Worm (Caenorhabditis elegans) whole organism, L4 larva: ENCODE measurements around the gene M110.10.
A peak's percentile ranks its signal among the peaks of the same experiment; 100 is the strongest.

ENCODE experiments used
- D1046.2 ChIP-seq: fragments of 200-800 bp; sonication (Bioruptor generic); IDR thresholded peaks from 2 replicates; pipeline ENCODE4 v1.3.6; 2022; ENCODE audit warnings: missing genetic modification characterization, missing compliant biosample characterization
- F10B5.3 ChIP-seq: sonication (generic microtip); optimal IDR thresholded peaks from 2 replicates; lab custom pipeline; 2016; ENCODE audit warnings: mild to moderate bottlenecking, missing genetic modification characterization, missing compliant biosample characterization
- F26F4.8 ChIP-seq: fragments of 200-800 bp; sonication (Bioruptor generic); conservative IDR thresholded peaks from 2 replicates; pipeline ENCODE4 v1.3.6; 2022; ENCODE audit warnings: missing genetic modification characterization, missing compliant biosample characterization
- F49E8.2 ChIP-seq: sonication (generic microtip); optimal IDR thresholded peaks from 2 replicates; lab custom pipeline; 2016; ENCODE audit warnings: missing compliant biosample characterization, mild to moderate bottlenecking, missing genetic modification characterization, borderline replicate concordance
- Y48G9A.11 ChIP-seq: fragments of 200-800 bp; sonication (Bioruptor generic); IDR thresholded peaks from 2 replicates; pipeline ENCODE4 v1.3.6; 2022; ENCODE audit warnings: missing genetic modification reagents, missing genetic modification characterization, missing compliant biosample characterization
- ZK337.2 ChIP-seq: fragments of 200-800 bp; sonication (Bioruptor generic); IDR thresholded peaks from 2 replicates; pipeline ENCODE4 v1.3.6; 2022; ENCODE audit warnings: missing genetic modification reagents, missing genetic modification characterization, missing compliant biosample characterization
- ZK546.5 ChIP-seq, 2 experiments: sonication (generic microtip); optimal IDR thresholded peaks; 2 replicates each; lab custom pipeline; 2017; ENCODE audit warnings: missing biosample characterization in 2 of 2, missing genetic modification characterization in 2 of 2
- aha-1 ChIP-seq: fragments of 150-350 bp; peaks from one replicate; lab custom pipeline; 2014; ENCODE audit warnings: missing biosample characterization, missing genetic modification characterization
- attf-4 ChIP-seq: sonication (generic microtip); optimal IDR thresholded peaks from 3 replicates; lab custom pipeline; 2017; ENCODE audit warnings: missing biosample characterization, missing genetic modification characterization
- ceh-44 ChIP-seq: fragments of 200-800 bp; sonication (Bioruptor generic); IDR thresholded peaks from 2 replicates; pipeline ENCODE4 v1.3.6; 2022; ENCODE audit warnings: missing genetic modification reagents, missing genetic modification characterization, missing compliant biosample characterization
- ceh-82 ChIP-seq: sonication (generic microtip); optimal IDR thresholded peaks from 2 replicates; lab custom pipeline; 2017; ENCODE audit warnings: missing biosample characterization, missing genetic modification characterization
- ces-1 ChIP-seq: fragments of 150-350 bp; sonication (generic microtip); optimal IDR thresholded peaks from 4 replicates; lab custom pipeline; 2014; ENCODE audit warnings: missing biosample characterization, missing genetic modification reagents, missing genetic modification characterization
- ctbp-1 ChIP-seq: fragments of 200-800 bp; sonication (Bioruptor generic); IDR thresholded peaks from 2 replicates; pipeline ENCODE4 v1.3.6; 2022; ENCODE audit warnings: missing genetic modification reagents, missing genetic modification characterization, missing compliant biosample characterization
- daf-12 ChIP-seq: fragments of 150-350 bp; optimal IDR thresholded peaks from 2 replicates; lab custom pipeline; 2014; ENCODE audit warnings: missing biosample characterization, missing genetic modification reagents, missing genetic modification characterization
- daf-19 ChIP-seq: fragments of 200-800 bp; sonication (Bioruptor generic); conservative IDR thresholded peaks from 2 replicates; pipeline ENCODE4 v1.3.6; 2022; ENCODE audit warnings: missing genetic modification characterization, missing compliant biosample characterization
- daf-8 ChIP-seq: fragments of 200-800 bp; sonication (Bioruptor generic); IDR thresholded peaks from 2 replicates; pipeline ENCODE4 v1.3.6; 2022; ENCODE audit warnings: missing genetic modification characterization, missing compliant biosample characterization
- dmd-9 ChIP-seq: fragments of 200-800 bp; sonication (Bioruptor generic); IDR thresholded peaks from 2 replicates; pipeline ENCODE4 v1.3.6; 2022; ENCODE audit warnings: missing genetic modification reagents, missing genetic modification characterization, missing compliant biosample characterization
- egl-43 ChIP-seq: fragments of 200-800 bp; sonication (Bioruptor generic); IDR thresholded peaks from 2 replicates; pipeline ENCODE4 v1.3.6; 2022; ENCODE audit warnings: missing genetic modification reagents, missing genetic modification characterization, missing compliant biosample characterization
- fkh-10 ChIP-seq: fragments of 150-350 bp; optimal IDR thresholded peaks from 2 replicates; lab custom pipeline; 2014; ENCODE audit warnings: missing biosample characterization, missing genetic modification reagents, missing genetic modification characterization
- hlh-11 ChIP-seq: fragments of 200-800 bp; sonication (Bioruptor generic); optimal IDR thresholded peaks from 2 replicates; lab custom pipeline; 2018; ENCODE audit warnings: mild to moderate bottlenecking, missing genetic modification characterization, missing compliant biosample characterization
- lim-7 ChIP-seq: fragments of 200-800 bp; sonication (Bioruptor generic); IDR thresholded peaks from 2 replicates; pipeline ENCODE4 v1.3.6; 2022; ENCODE audit warnings: missing genetic modification characterization, missing compliant biosample characterization
- lsy-2 ChIP-seq, 2 experiments: fragments of 150-350 bp in 1 of 2; sonication (generic microtip) in 1 of 2; optimal IDR thresholded peaks; 2 replicates each; lab custom pipeline; 2014 to 2017; ENCODE audit warnings: missing biosample characterization in 2 of 2, missing genetic modification characterization in 2 of 2
- madf-9 ChIP-seq: fragments of 200-800 bp; sonication (Bioruptor generic); conservative IDR thresholded peaks from 2 replicates; pipeline ENCODE4 v1.3.6; 2022; ENCODE audit warnings: missing genetic modification reagents, missing genetic modification characterization, missing compliant biosample characterization
- mxl-2 ChIP-seq: fragments of 200-800 bp; sonication (Bioruptor generic); conservative IDR thresholded peaks from 2 replicates; pipeline ENCODE4 v1.3.6; 2022; ENCODE audit warnings: missing genetic modification reagents, missing genetic modification characterization, missing compliant biosample characterization
- nhr-10 ChIP-seq: fragments of 150-350 bp; optimal IDR thresholded peaks from 2 replicates; lab custom pipeline; 2014; ENCODE audit warnings: missing biosample characterization, missing genetic modification characterization
- nhr-102 ChIP-seq: sonication (generic microtip); optimal IDR thresholded peaks from 2 replicates; lab custom pipeline; 2016; ENCODE audit warnings: mild to moderate bottlenecking, missing genetic modification characterization, moderate library complexity, missing compliant biosample characterization
- nhr-28 ChIP-seq: fragments of 150-350 bp; optimal IDR thresholded peaks from 2 replicates; lab custom pipeline; 2014; ENCODE audit warnings: missing biosample characterization, missing genetic modification characterization
- nhr-42 ChIP-seq: fragments of 200-800 bp; sonication (Bioruptor generic); IDR thresholded peaks from 2 replicates; pipeline ENCODE4 v1.3.6; 2022; ENCODE audit warnings: missing genetic modification characterization, missing compliant biosample characterization
- nhr-48 ChIP-seq: sonication (generic microtip); optimal IDR thresholded peaks from 2 replicates; lab custom pipeline; 2016; ENCODE audit warnings: mild to moderate bottlenecking, missing genetic modification characterization, missing compliant biosample characterization
- nhr-76 ChIP-seq: fragments of 150-350 bp; optimal IDR thresholded peaks from 2 replicates; lab custom pipeline; 2014; ENCODE audit warnings: missing biosample characterization, missing genetic modification characterization
- nhr-77 ChIP-seq: fragments of 150-350 bp; optimal IDR thresholded peaks from 2 replicates; lab custom pipeline; 2014; ENCODE audit warnings: missing biosample characterization, missing genetic modification characterization
- pha-4 ChIP-seq, 2 experiments: fragments of 150-350 bp in 1 of 2; fragments of 200-800 bp in 1 of 2; sonication (Bioruptor generic) in 1 of 2; IDR thresholded peaks in 1 of 2; optimal IDR thresholded peaks in 1 of 2; 2 replicates each; pipeline versions ENCODE4 v1.3.6 to Lab custom; 2014 to 2022; ENCODE audit warnings: missing genetic modification characterization in 2 of 2, missing genetic modification reagents in 2 of 2, missing biosample characterization in 1 of 2, missing compliant biosample characterization in 1 of 2
- pqm-1 ChIP-seq: sonication (generic microtip); optimal IDR thresholded peaks from 2 replicates; lab custom pipeline; 2017; ENCODE audit warnings: missing biosample characterization, missing genetic modification characterization
- saeg-2 ChIP-seq: fragments of 200-800 bp; sonication (Bioruptor generic); IDR thresholded peaks from 2 replicates; pipeline ENCODE4 v1.3.6; 2022; ENCODE audit warnings: missing genetic modification reagents, missing genetic modification characterization, missing compliant biosample characterization
- set-16 ChIP-seq: fragments of 200-800 bp; sonication (Bioruptor generic); IDR thresholded peaks from 2 replicates; pipeline ENCODE4 v1.3.6; 2022; ENCODE audit warnings: missing genetic modification reagents, missing genetic modification characterization, missing compliant biosample characterization
- snpc-1.2 ChIP-seq: fragments of 200-800 bp; sonication (Bioruptor generic); IDR thresholded peaks from 2 replicates; pipeline ENCODE4 v1.3.6; 2022; ENCODE audit warnings: missing genetic modification reagents, missing genetic modification characterization, missing compliant biosample characterization
- snpc-4 ChIP-seq: fragments of 150-350 bp; optimal IDR thresholded peaks from 2 replicates; lab custom pipeline; 2014; ENCODE audit warnings: missing biosample characterization, missing genetic modification characterization
- spr-1 ChIP-seq: sonication (generic microtip); optimal IDR thresholded peaks from 2 replicates; lab custom pipeline; 2016; ENCODE audit warnings: mild to moderate bottlenecking, missing genetic modification characterization, missing compliant biosample characterization
- tra-1 ChIP-seq: fragments of 200-800 bp; sonication (Bioruptor generic); IDR thresholded peaks from 2 replicates; pipeline ENCODE4 v1.3.6; 2022; ENCODE audit warnings: missing genetic modification reagents, missing genetic modification characterization, missing compliant biosample characterization
- unc-62 ChIP-seq, 3 experiments: fragments of 150-350 bp in 1 of 3; sonication (generic microtip); optimal IDR thresholded peaks in 2 of 3; peaks in 1 of 3; 1 replicate in 1 of 3; 2 replicates in 2 of 3; lab custom pipeline; 2014 to 2017; ENCODE audit warnings: missing biosample characterization in 3 of 3, missing genetic modification characterization in 3 of 3, missing genetic modification reagents in 3 of 3, missing genotype in 1 of 3
- vab-7 ChIP-seq: fragments of 200-800 bp; sonication (Bioruptor generic); IDR thresholded peaks from 2 replicates; pipeline ENCODE4 v1.3.6; 2022; ENCODE audit warnings: missing genetic modification reagents, missing genetic modification characterization, missing compliant biosample characterization
- zip-2 ChIP-seq: fragments of 150-350 bp; optimal IDR thresholded peaks from 2 replicates; lab custom pipeline; 2014; ENCODE audit warnings: missing biosample characterization, missing genetic modification characterization

Gene M110.10

ce11 chrII:8248745-8249144 is 34.5 kb upstream of the M110.10 start, which contains the start of the genes F35C11.2 and F35C11.4 (continued):
- peak; percentile 80 for TF ChIP-seq hlh-11 (tag; lab: Kevin White, UChicago)
- TF ChIP-seq pha-4 (GFP tag; IDR thresholded peaks at IDR 0.05; lab: Robert Waterston, UW) = no peak
- TF ChIP-seq pha-4 (tag; optimal IDR thresholded peaks at IDR 0.05; lab: Kevin White, UChicago) = peak; percentile 25
- no peak for TF ChIP-seq egl-43 (GFP tag; lab: Robert Waterston, UW)
- TF ChIP-seq aha-1 (tag; lab: Kevin White, UChicago) = peak; percentile 25
- TF ChIP-seq nhr-42 (GFP tag; lab: Robert Waterston, UW) = no peak
- TF ChIP-seq nhr-28 = peak; percentile 70

- no peak for TF ChIP-seq set-16 (GFP tag; lab: Robert Waterston, UW)
- TF ChIP-seq nhr-48 = no peak
These were observed 32.2 kb upstream of the M110.10 start, which contains the start of gene F35C11.3 for ce11 chrII:8246476-8246875. Gene F35C11.3 (plus strand): TSS chrII:8246776.

ce11 chrII:8238155-8238554 is 23.9 kb upstream of the M110.10 start, which contains the start of gene nlp-5:
Gene nlp-5 (plus strand): TSS chrII:8238455.
- peak in 1 of 2 experiments; percentile 61 for TF ChIP-seq unc-62 (GFP tag; optimal IDR thresholded peaks at IDR 0.05 in 1 of 2; lab: Kevin White, UChicago)
- no peak for TF ChIP-seq unc-62 (tag; optimal IDR thresholded peaks at IDR 0.05; lab: Kevin White, UChicago)
- TF ChIP-seq snpc-1.2 (GFP tag; lab: Robert Waterston, UW) = no peak
- no peak for TF ChIP-seq F49E8.2
- TF ChIP-seq ces-1 = no peak

ce11 chrII:8232489-8232888 is 18.2 kb upstream of the M110.10 start, which contains the start of gene M110.7:
Gene M110.7 (plus strand): TSS chrII:8232789.
- no peak for TF ChIP-seq F10B5.3 (tag; lab: Kevin White, UChicago)
- TF ChIP-seq snpc-4 (tag; lab: Kevin White, UChicago) = no peak
- TF ChIP-seq saeg-2 (GFP tag; lab: Robert Waterston, UW) = no peak
- no peak for TF ChIP-seq ceh-82
- no peak for TF ChIP-seq mxl-2 (GFP tag; lab: Robert Waterston, UW)
- TF ChIP-seq daf-8 = no peak
- no peak for TF ChIP-seq ceh-44 (GFP tag; lab: Robert Waterston, UW)
- no peak for TF ChIP-seq zip-2 (tag; lab: Kevin White, UChicago)
- TF ChIP-seq F49E8.2 = no peak
- TF ChIP-seq daf-19 (GFP tag; lab: Robert Waterston, UW) = no peak
- TF ChIP-seq vab-7 (GFP tag; lab: Robert Waterston, UW) = no peak
- TF ChIP-seq ctbp-1 = no peak
- no peak for TF ChIP-seq lsy-2 (tag; optimal IDR thresholded peaks at IDR 0.05; lab: Kevin White, UChicago)
- no peak for TF ChIP-seq nhr-10
- TF ChIP-seq aha-1 (tag; lab: Kevin White, UChicago) = no peak
- TF ChIP-seq attf-4 (tag; lab: Kevin White, UChicago) = no peak
- no peak for TF ChIP-seq lim-7 (GFP tag; lab: Robert Waterston, UW)
- no peak for TF ChIP-seq nhr-102 (tag; lab: Kevin White, UChicago)
- no peak for TF ChIP-seq tra-1 (GFP tag; lab: Robert Waterston, UW)

- no peak for TF ChIP-seq snpc-1.2 (GFP tag; lab: Robert Waterston, UW)
- TF ChIP-seq attf-4 (tag; lab: Kevin White, UChicago) = no peak
- no peak for TF ChIP-seq daf-12 (tag; lab: Kevin White, UChicago)
- no peak for TF ChIP-seq ZK337.2 (GFP tag; lab: Robert Waterston, UW)
- no peak for TF ChIP-seq dmd-9 (GFP tag; lab: Robert Waterston, UW)
- TF ChIP-seq nhr-76 (tag; lab: Kevin White, UChicago) = no peak
- TF ChIP-seq pha-4 (GFP tag; IDR thresholded peaks at IDR 0.05; lab: Robert Waterston, UW) = no peak
- TF ChIP-seq pha-4 (tag; optimal IDR thresholded peaks at IDR 0.05; lab: Kevin White, UChicago) = no peak
- no peak for TF ChIP-seq fkh-10
- no peak for TF ChIP-seq nhr-77 (tag; lab: Kevin White, UChicago)
- no peak for TF ChIP-seq ceh-82
- TF ChIP-seq zip-2 (tag; lab: Kevin White, UChicago) = no peak
- no peak for TF ChIP-seq spr-1 (tag; lab: Kevin White, UChicago)
- no peak for TF ChIP-seq madf-9 (GFP tag; lab: Robert Waterston, UW)
- no peak for TF ChIP-seq F26F4.8 (GFP tag; lab: Robert Waterston, UW)
- no peak for TF ChIP-seq ZK546.5 (tag; optimal IDR thresholded peaks at IDR 0.05; lab: Kevin White, UChicago)
- no peak for TF ChIP-seq D1046.2
- TF ChIP-seq nhr-42 (GFP tag; lab: Robert Waterston, UW) = no peak
- TF ChIP-seq Y48G9A.11 = no peak
- no peak for TF ChIP-seq daf-8
- no peak for TF ChIP-seq pqm-1 (tag; lab: Kevin White, UChicago)
These were observed 16.7 kb upstream of the M110.10 start, which contains the start of gene M110.9 for ce11 chrII:8230976-8231375. Gene M110.9 (plus strand): TSS chrII:8231276.
